Fruit fly (Drosophila melanogaster): ENCODE measurements around the gene CG3857.
A peak's percentile ranks its signal among the peaks of the same experiment; 100 is the strongest.

CG3857 gene

dm6 chrX:1944245-1945114 lies 4.6 kb upstream of the CG3857 start (continued):
- TF ChIP-seq CG18599 (GFP tag; optimal IDR thresholded peaks at IDR 0.05) (peak; percentile 77), Mes4 (GFP tag; optimal IDR thresholded peaks at IDR 0.05) (peak; percentile 8), CG3726 (GFP tag; IDR thresholded peaks at IDR 0.05) (no peak), fd64A (GFP tag; optimal IDR thresholded peaks at IDR 0.05) (no peak), Rfx (GFP tag; IDR thresholded peaks at IDR 0.05) (peak; percentile 76), Dfd (GFP tag; optimal IDR thresholded peaks at IDR 0.05) (no peak), HLH3B (GFP tag; IDR thresholded peaks at IDR 0.05) (peak; percentile 53; the same call in 1 of the 2 replicates), hb (GFP tag; IDR thresholded peaks at IDR 0.05; ENCODE audit: partially characterized antibody) (no peak), Hr39 (optimal IDR thresholded peaks at IDR 0.05) (no peak), CG5953 (GFP tag; IDR thresholded peaks at IDR 0.05) (0 out of 2 replicates have a peak, but pooled peaks have one; percentile 38), en (GFP tag; optimal IDR thresholded peaks at IDR 0.05) (no peak), CG2129 (GFP tag; IDR thresholded peaks at IDR 0.05; ENCODE audit: partially characterized antibody) (no peak), prd (optimal IDR thresholded peaks at IDR 0.05) (no peak), prd (GFP tag; IDR thresholded peaks at IDR 0.05) (peak; percentile 68), Drgx (GFP tag; IDR thresholded peaks at IDR 0.05) (peak; percentile 24; the same call in 1 of the 2 replicates), CG15011 (GFP tag; optimal IDR thresholded peaks at IDR 0.05) (no peak), CG3163 (GFP tag; optimal IDR thresholded peaks at IDR 0.05) (no peak), CG14667 (GFP tag; IDR thresholded peaks at IDR 0.05) (peak; percentile 49), lmd (GFP tag; IDR thresholded peaks at IDR 0.05) (peak; percentile 78), CG8944 (GFP tag; optimal IDR thresholded peaks at IDR 0.05) (peak; percentile 67), fd96Cb (tag; optimal IDR thresholded peaks at IDR 0.05) (peak; percentile 67), CG10431 (GFP tag; optimal IDR thresholded peaks at IDR 0.05) (peak; percentile 93), HLH54F (GFP tag; optimal IDR thresholded peaks at IDR 0.05) (peak; percentile 39), Side (GFP tag; optimal IDR thresholded peaks at IDR 0.05) (peak; percentile 32), btn (GFP tag; optimal IDR thresholded peaks at IDR 0.05) (no peak), CG1832 (GFP tag; optimal IDR thresholded peaks at IDR 0.05) (no peak), CG15479 (GFP tag; optimal IDR thresholded peaks at IDR 0.05) (no peak), Opbp (GFP tag; IDR thresholded peaks at IDR 0.05; ENCODE audit: partially characterized antibody) (no peak), gro (GFP tag; optimal IDR thresholded peaks at IDR 0.05) (no peak), CG31224 (GFP tag; IDR thresholded peaks at IDR 0.05) (peak; percentile 40; the same call in 1 of the 2 replicates), trh (GFP tag; optimal IDR thresholded peaks at IDR 0.05) (no peak), dan (GFP tag; IDR thresholded peaks at IDR 0.05) (0 out of 2 replicates have a peak, but pooled peaks have one; percentile 7), run (tag; optimal IDR thresholded peaks at IDR 0.05) (no peak), Sry-δ (GFP tag; optimal IDR thresholded peaks at IDR 0.05) (no peak), CG4730 (GFP tag; IDR thresholded peaks at IDR 0.05) (0 out of 2 replicates have a peak, but pooled peaks have one; percentile 26), gfzf (GFP tag; optimal IDR thresholded peaks at IDR 0.05) (no peak), unpg (GFP tag; optimal IDR thresholded peaks at IDR 0.05) (peak; percentile 74), lilli (GFP tag; optimal IDR thresholded peaks at IDR 0.05) (peak; percentile 42), CG13123 (GFP tag; optimal IDR thresholded peaks at IDR 0.05) (peak; percentile 11), pfk (GFP tag; optimal IDR thresholded peaks at IDR 0.05) (no peak), p53 (GFP tag; optimal IDR thresholded peaks at IDR 0.05) (no peak), jing (GFP tag; optimal IDR thresholded peaks at IDR 0.05) (peak; percentile 9), zen (tag; optimal IDR thresholded peaks at IDR 0.05) (no peak), BEAF-32 (GFP tag; optimal IDR thresholded peaks at IDR 0.05) (no peak), tup (GFP tag; optimal IDR thresholded peaks at IDR 0.05) (no peak), ewg (GFP tag; optimal IDR thresholded peaks at IDR 0.05) (peak; percentile 36), ken (GFP tag; IDR thresholded peaks at IDR 0.05) (peak; percentile 74), pita (GFP tag; optimal IDR thresholded peaks at IDR 0.05) (no peak), inv (GFP tag; IDR thresholded peaks at IDR 0.05; ENCODE audit: partially characterized antibody) (no peak)

Data from whole organism, embryonic.